Fruit fly (Drosophila melanogaster): ENCODE data around the gene CG43376.

CG43376 gene

DNA sequence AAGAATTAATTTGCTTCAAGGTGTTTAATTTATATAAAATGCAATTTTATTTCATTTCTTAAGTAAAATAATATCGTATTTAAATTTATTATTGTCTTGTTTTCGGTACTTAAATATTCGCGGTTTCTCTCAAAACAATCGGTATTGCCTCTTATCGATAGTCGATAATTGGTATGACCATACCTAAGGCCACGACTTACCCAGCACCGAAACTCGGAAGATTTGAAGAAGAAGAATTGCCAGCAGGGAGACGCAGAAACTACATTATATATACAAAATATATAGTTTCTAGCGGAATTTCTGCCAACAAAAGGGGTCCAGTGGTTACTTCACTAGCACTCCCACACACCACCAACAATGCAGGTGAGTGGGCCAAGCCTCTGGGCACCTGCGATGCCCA, 2.9 kb upstream of the CG43376 start (continued):
- TF ChIP-seq trem (tag; optimal IDR thresholded peaks at IDR 0.05), result peak; percentile 34
- TF ChIP-seq inv (GFP tag; IDR thresholded peaks at IDR 0.05; ENCODE audit: partially characterized antibody), result peak; percentile 50
- peak; percentile 65 for TF ChIP-seq hbn (GFP tag; IDR thresholded peaks at IDR 0.05; ENCODE audit: partially characterized antibody)
- peak; percentile 60 for TF ChIP-seq CG10267 (tag; optimal IDR thresholded peaks at IDR 0.05)
- peak; percentile 39; the same call in 1 of the 2 replicates for TF ChIP-seq tna (GFP tag; IDR thresholded peaks at IDR 0.05; ENCODE audit: partially characterized antibody)
- TF ChIP-seq CG14860 (GFP tag; IDR thresholded peaks at IDR 0.05; ENCODE audit: partially characterized antibody), result peak; percentile 51; the same call in 2 of the 3 replicates
- TF ChIP-seq exex (tag; optimal IDR thresholded peaks at IDR 0.05), result no peak
- no peak for TF ChIP-seq CG9215 (GFP tag; IDR thresholded peaks at IDR 0.05)
- TF ChIP-seq CG4617 (GFP tag; optimal IDR thresholded peaks at IDR 0.05; ENCODE audit: borderline replicate concordance), result peak; percentile 80
- peak; percentile 70; the same call in 1 of the 2 replicates for TF ChIP-seq bbx (GFP tag; IDR thresholded peaks at IDR 0.05; ENCODE audit: partially characterized antibody)
- peak; percentile 40; the same call in 1 of the 2 replicates for TF ChIP-seq ato (GFP tag; IDR thresholded peaks at IDR 0.05; ENCODE audit: partially characterized antibody)
- TF ChIP-seq CG2116 (GFP tag; optimal IDR thresholded peaks at IDR 0.05), result peak; percentile 76
- peak; percentile 35 for TF ChIP-seq CG14710 (tag; optimal IDR thresholded peaks at IDR 0.05)
- TF ChIP-seq Dll (GFP tag; IDR thresholded peaks at IDR 0.05; ENCODE audit: partially characterized antibody), result peak; percentile 73
- peak; percentile 10 for TF ChIP-seq Ets97D (GFP tag; optimal IDR thresholded peaks at IDR 0.05)
- peak; percentile 73 for TF ChIP-seq gfzf (GFP tag; optimal IDR thresholded peaks at IDR 0.05)
- peak; percentile 36 for TF ChIP-seq Xbp1 (GFP tag; optimal IDR thresholded peaks at IDR 0.05)
- no peak for TF ChIP-seq crc (GFP tag; optimal IDR thresholded peaks at IDR 0.05)
- peak; percentile 62 for TF ChIP-seq knrl (GFP tag; IDR thresholded peaks at IDR 0.05; ENCODE audit: partially characterized antibody)
- peak; percentile 40; the same call in 2 of the 3 replicates for TF ChIP-seq vnd (GFP tag; IDR thresholded peaks at IDR 0.05; ENCODE audit: partially characterized antibody)
- peak; percentile 18; the same call in 1 of the 3 replicates for TF ChIP-seq zen2 (GFP tag; IDR thresholded peaks at IDR 0.05; ENCODE audit: partially characterized antibody)
- TF ChIP-seq Opbp (GFP tag; IDR thresholded peaks at IDR 0.05; ENCODE audit: partially characterized antibody), result peak; percentile 75
- TF ChIP-seq E2f2 (GFP tag; IDR thresholded peaks at IDR 0.05), result peak; percentile 94
- TF ChIP-seq CG17385 (GFP tag; optimal IDR thresholded peaks at IDR 0.05), result peak; percentile 97
- TF ChIP-seq Scr (GFP tag; IDR thresholded peaks at IDR 0.05; ENCODE audit: partially characterized antibody), result peak; percentile 74
- TF ChIP-seq stwl (tag; optimal IDR thresholded peaks at IDR 0.05), result peak; percentile 83
- TF ChIP-seq Dip3 (GFP tag; optimal IDR thresholded peaks at IDR 0.05), result peak; percentile 68
- TF ChIP-seq CG6791 (GFP tag; IDR thresholded peaks at IDR 0.05; ENCODE audit: partially characterized antibody), result peak; percentile 77
- TF ChIP-seq amos (GFP tag; IDR thresholded peaks at IDR 0.05; ENCODE audit: partially characterized antibody), result peak; percentile 74
- peak; percentile 69 for TF ChIP-seq pzg (GFP tag; optimal IDR thresholded peaks at IDR 0.05)
- TF ChIP-seq unc-4 (GFP tag; IDR thresholded peaks at IDR 0.05; ENCODE audit: partially characterized antibody), result peak; percentile 79
- TF ChIP-seq CG11085 (GFP tag; IDR thresholded peaks at IDR 0.05), result no peak
- peak; percentile 51 for TF ChIP-seq sens (GFP tag)
- TF ChIP-seq CG42726 (GFP tag; IDR thresholded peaks at IDR 0.05; ENCODE audit: partially characterized antibody), result peak; percentile 44; the same call in 1 of the 2 replicates
- TF ChIP-seq CG16813 (GFP tag; IDR thresholded peaks at IDR 0.05; ENCODE audit: partially characterized antibody), result peak; percentile 55; the same call in 2 of the 3 replicates
- no peak for TF ChIP-seq sug (tag; optimal IDR thresholded peaks at IDR 0.05)
- peak; percentile 90 for TF ChIP-seq Dp (GFP tag; optimal IDR thresholded peaks at IDR 0.05)
- TF ChIP-seq ftz-f1 (GFP tag; optimal IDR thresholded peaks at IDR 0.05), result peak; percentile 93
- peak; percentile 75 for TF ChIP-seq CG34224 (GFP tag; IDR thresholded peaks at IDR 0.05; ENCODE audit: partially characterized antibody)
- TF ChIP-seq CG2199 (GFP tag; IDR thresholded peaks at IDR 0.05), result no peak
- TF ChIP-seq CG2129 (GFP tag; IDR thresholded peaks at IDR 0.05; ENCODE audit: partially characterized antibody), result peak; percentile 41; the same call in 1 of the 2 replicates
- peak; percentile 10 for TF ChIP-seq nmo (GFP tag; optimal IDR thresholded peaks at IDR 0.05)
- TF ChIP-seq her (GFP tag; optimal IDR thresholded peaks at IDR 0.05), result no peak
- TF ChIP-seq nerfin-2 (GFP tag; IDR thresholded peaks at IDR 0.05; ENCODE audit: partially characterized antibody), result peak; percentile 67
- TF ChIP-seq CG1647 (GFP tag; optimal IDR thresholded peaks at IDR 0.05), result no peak
- peak; percentile 85 for TF ChIP-seq CG13287 (GFP tag; IDR thresholded peaks at IDR 0.05; ENCODE audit: partially characterized antibody)
- peak; percentile 80 for TF ChIP-seq MESR4 (GFP tag; optimal IDR thresholded peaks at IDR 0.05)

All from whole organism, embryonic.